Fruit fly (Drosophila melanogaster) ovary, adult (tissue): ENCODE data around the gene CG5056.
A peak's percentile ranks its signal among the peaks of the same experiment; 100 is the strongest.

Experiments used
- CG17801 ChIP-seq: fragments of 200-800 bp; optimal IDR thresholded peaks from 2 replicates; lab custom pipeline; 2019; ENCODE audit warnings: missing biosample characterization, mild to moderate bottlenecking, missing genetic modification characterization, moderate library complexity; ENCODE audit not compliant: partially characterized antibody

Gene CG5056

dm6 chr2L:10344029-10344606, 22.4 kb upstream of the CG5056 start, which contains the start of gene Frmd5:
Frmd5 (plus strand) TSS chr2L:10344442.
- TF ChIP-seq CG17801 (GFP tag; lab: Kevin White, UChicago), result no peak

DNA sequence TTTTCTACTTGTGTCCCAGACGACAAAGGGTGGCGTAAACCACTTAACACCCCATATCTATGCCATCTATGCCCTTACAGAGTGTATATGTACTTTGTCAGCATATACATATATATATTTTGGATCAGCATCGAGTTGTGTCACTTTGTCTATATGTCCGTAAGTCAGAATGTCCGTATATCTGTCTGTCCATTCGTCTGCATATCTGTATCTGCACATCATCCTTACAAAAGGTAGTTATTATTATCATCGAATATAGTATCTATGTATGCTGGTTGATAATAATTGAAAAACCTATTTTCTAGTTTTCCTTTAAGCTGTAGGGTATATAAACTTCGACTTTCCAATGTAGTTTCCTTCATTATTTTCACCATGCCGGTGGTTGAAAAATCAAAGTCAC, 15.4 kb upstream of the CG5056 start:
- TF ChIP-seq CG17801 (GFP tag; lab: Kevin White, UChicago), result no peak

DNA sequence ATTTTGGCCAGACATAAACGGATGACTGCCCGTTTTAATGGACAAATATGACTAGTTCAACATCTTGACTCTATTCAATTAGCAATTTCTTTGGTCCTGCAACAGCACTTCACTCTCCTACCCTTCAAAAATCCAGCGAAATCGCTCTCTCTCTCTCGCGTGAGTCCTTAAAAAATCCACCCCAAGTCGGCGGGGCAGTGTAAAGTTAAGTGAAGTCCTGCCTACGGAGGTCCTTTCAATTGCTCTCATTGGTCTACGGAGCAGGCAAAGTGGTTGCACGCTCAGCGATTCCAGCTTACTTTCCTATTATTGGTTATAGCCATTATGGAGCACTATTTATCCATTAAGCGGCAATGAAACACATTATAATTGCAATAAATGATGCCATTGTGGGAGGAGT, 12.6 kb upstream of the CG5056 start, which contains the start of gene CG34367:
TSS of gene CG34367 (minus strand) at position 35 of the 400 bp plus-strand sequence.
- no peak for TF ChIP-seq CG17801 (GFP tag; lab: Kevin White, UChicago)

dm6 chr2L:10356508-10356907, 10.0 kb upstream of the CG5056 start, which contains the start of the genes CtsL4 and ClpP:
CtsL4 (minus strand) TSS chr2L:10356597.
ClpP (plus strand) TSS chr2L:10356795.
- TF ChIP-seq CG17801 (GFP tag; lab: Kevin White, UChicago), result no peak

DNA sequence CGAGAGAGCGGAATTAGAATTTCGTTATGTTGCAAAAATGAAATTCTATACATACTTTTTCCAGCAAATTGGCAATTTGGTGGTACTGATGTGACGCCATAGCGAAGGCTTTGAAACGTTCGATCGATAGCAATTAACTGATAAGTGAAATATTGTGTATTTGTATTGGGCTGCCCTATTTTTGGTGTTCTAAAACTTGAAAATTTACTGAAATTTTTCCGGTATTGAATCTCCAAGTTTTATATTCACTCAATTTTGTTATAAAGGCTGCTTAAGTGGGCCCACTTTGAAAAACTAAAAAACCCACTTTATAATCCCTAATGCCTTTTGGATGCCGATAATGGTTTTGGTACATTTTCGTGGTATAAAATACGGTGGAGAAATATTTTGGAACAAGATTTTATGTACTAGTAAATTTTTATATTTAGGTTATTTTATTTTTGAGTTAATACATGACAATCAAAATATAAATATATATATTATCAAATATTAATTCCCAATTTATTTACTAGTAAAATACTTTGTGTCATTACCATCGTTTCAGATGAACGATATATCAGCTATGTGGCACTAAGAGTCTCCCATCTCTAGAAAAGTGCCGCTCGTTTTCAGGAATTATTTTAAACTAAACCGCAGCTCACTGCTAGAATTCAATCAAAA, 4.0 kb upstream of the CG5056 start, which contains the start of the genes Cand1 and pim:
TSS of gene Cand1 (minus strand) at position 300 of the 660 bp plus-strand sequence.
TSS of gene pim (plus strand) at position 582 of the 660 bp plus-strand sequence.
- no peak for TF ChIP-seq CG17801 (GFP tag; lab: Kevin White, UChicago)

DNA sequence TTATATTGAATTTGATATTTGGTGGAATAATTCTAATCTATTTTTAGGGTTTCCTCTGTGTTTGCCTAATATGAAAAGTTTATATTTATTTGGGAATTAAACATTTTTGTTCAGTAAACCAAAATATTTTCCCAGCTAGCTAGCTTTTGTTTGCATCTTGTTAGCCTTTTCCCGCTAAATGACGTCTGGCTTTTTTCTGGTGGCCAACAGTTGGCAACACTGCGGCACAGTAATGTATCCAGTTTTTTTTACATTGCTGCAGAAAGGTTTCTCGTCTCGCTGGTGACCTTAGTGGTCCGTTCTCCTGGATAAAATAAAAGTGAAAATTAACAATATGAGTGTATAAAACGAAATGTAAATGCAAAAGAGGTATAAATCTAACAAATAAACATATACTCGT, 2.3 kb upstream of the CG5056 start, which contains the start of gene lft:
TSS of gene lft (plus strand) at position 243 of the 400 bp plus-strand sequence.
- TF ChIP-seq CG17801 (GFP tag; lab: Kevin White, UChicago), result no peak

dm6 chr2L:10372297-10372696, 5.8 kb downstream of the CG5056 start:
- no peak for TF ChIP-seq CG17801 (GFP tag; lab: Kevin White, UChicago)

DNA sequence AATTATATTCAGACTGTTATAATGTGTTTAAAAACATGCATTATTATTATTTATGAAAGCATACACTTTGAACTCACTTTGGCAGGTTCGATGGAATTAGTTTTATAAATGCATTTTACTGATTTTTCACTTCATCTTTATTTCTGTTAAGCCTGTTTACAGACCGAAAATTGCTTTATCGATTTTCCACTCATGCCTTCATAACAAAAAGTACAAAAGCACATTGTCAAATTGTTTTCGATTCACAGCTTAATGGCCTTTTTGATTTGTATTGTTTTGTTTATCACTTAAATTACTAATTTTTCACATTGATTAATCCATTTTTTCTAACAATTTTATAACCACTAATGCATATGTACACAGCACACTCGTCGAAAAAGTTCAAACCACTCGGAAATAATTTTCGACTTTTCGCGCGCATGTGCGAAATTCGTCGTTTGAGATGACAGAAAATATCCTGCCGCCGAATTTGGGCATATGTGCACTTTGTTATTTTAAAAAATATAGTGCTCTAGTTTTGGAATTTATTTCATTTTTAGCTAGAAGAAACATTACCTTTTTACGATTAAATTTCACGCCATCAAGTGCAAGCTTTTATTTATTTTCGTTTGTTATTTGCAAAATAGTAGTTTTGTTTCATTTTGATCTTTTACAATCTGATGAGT, 7.2 kb downstream of the CG5056 start, which contains the start of gene rho-5:
TSS of gene rho-5 (minus strand) at position 296 of the 665 bp plus-strand sequence.
- TF ChIP-seq CG17801 (GFP tag; lab: Kevin White, UChicago), result no peak

DNA sequence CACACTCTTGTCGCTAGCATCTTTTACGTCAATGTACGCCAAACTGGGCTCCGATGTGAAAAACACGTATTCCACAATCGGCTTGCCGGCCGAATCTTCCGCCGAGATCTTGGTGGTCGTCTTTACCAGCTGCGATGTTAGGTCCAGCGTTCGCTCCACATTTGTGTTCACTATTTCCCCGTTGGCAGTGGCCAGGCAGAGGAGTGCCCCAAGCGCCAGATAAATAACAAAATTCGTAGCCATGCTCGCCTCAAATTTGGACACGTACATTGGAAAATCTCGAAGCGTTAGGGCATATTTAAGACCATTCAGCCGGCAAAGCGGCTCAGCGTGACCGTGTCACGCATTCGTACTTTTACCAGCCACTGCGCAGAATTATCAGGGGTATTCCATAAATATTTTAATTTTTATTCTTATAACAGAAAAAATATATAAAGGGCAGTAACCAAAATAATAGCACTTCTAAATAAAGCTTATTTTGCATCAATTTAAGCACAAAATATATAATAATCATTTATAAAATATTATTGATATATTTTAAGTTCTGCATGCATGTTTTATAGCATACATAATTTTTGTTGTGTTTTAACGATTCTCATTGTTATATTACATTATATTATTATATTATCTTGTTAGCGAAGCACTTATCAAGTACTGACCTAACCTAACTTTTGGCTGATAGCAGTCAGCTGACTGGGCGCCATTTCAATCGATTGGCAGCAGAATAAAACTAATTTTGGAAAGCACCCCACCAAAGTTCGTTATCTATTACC, 9.2 kb downstream of the CG5056 start, which contains the start of the genes CG33303 and dpr19:
TSS of gene CG33303 (minus strand) at position 294 of the 773 bp plus-strand sequence.
TSS of gene dpr19 (plus strand) at position 705 of the 773 bp plus-strand sequence.
- peak; percentile 59 for TF ChIP-seq CG17801 (GFP tag; lab: Kevin White, UChicago)

dm6 chr2L:10376276-10376675, 9.8 kb downstream of the CG5056 start:
- no peak for TF ChIP-seq CG17801 (GFP tag; lab: Kevin White, UChicago)

DNA sequence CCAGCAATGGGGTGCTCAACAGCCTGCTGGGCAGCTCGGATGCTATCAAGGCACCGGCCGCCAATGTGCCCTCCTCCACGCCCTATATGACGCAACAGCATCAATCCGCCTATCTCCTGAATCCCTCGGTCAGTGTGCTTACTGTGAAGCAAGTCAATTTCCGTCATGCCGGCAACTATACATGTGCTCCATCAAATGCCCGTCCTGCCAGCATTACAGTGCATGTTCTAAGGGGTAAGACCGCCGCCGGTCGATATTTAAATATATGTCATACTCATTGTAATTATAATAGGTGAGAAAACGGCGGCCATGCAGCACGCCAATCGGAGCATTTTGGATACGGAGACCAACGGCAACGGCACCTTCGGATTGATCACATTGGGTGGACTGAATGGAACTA, 12.1 kb downstream of the CG5056 start:
- no peak for TF ChIP-seq CG17801 (GFP tag; lab: Kevin White, UChicago)

- no peak for TF ChIP-seq CG17801 (GFP tag; lab: Kevin White, UChicago)
Observed at dm6 chr2L:10379865-10380264, 13.4 kb downstream of the CG5056 start, which contains the start of gene gny. gny (plus strand) TSS chr2L:10380103.

DNA sequence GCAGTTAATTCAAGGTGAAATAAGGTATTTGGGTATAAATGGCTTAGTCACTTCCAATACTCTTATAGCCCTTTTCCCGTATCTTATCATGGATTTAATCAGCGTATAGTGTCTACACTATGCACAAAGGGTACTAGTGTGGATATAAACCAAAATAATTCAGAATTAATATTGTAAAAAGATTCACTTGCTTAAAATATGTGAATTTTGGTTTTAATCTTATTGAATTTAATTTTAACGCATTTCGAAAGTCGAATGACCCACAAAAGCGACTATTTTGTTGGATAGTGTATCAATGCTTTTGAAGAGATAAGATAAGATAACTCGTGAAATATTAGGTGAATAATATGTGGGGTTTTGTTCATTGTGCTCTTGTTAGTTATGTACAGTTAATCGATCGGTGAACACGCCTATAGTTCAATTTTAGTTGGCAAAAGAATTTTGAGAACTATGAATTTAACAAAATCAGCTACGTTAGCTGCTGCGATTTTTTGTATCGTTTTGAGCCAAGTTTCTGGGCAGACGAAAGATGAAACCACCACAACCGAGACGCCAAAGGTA, 15.5 kb downstream of the CG5056 start, which contains the start of gene CG5096:
TSS of gene CG5096 (plus strand) at position 374 of the 561 bp plus-strand sequence.
- peak; percentile 33 for TF ChIP-seq CG17801 (GFP tag; lab: Kevin White, UChicago)
